Worm (Caenorhabditis elegans): ENCODE data around the gene K01A12.2.

The K01A12.2 gene

ce11 chrX:8580217-8580616 lies 32.9 kb upstream of the K01A12.2 start, which contains the start of gene F18E9.4:
Gene F18E9.4, plus strand, starts transcription at chrX:8580517.
- TF ChIP-seq grh-1 (GFP tag; IDR thresholded peaks at IDR 0.05) (no peak), ces-1 (GFP tag; optimal IDR thresholded peaks at IDR 0.05) (no peak), mab-9 (GFP tag; IDR thresholded peaks at IDR 0.05) (no peak), hpl-2 (GFP tag; optimal IDR thresholded peaks at IDR 0.05) (no peak), ztf-4 (tag; optimal IDR thresholded peaks at IDR 0.05) (no peak), lin-15B (tag; optimal IDR thresholded peaks at IDR 0.05) (no peak), mep-1 (tag; optimal IDR thresholded peaks at IDR 0.05) (no peak), lin-39 (tag; optimal IDR thresholded peaks at IDR 0.05) (no peak), nhr-85 (tag) (no peak), sptf-1 (tag; optimal IDR thresholded peaks at IDR 0.05) (no peak), snu-23 (GFP tag; optimal IDR thresholded peaks at IDR 0.05) (no peak), swsn-7 (tag; optimal IDR thresholded peaks at IDR 0.05) (no peak), ets-5 (GFP tag; IDR thresholded peaks at IDR 0.05) (no peak), unc-62 (GFP tag; optimal IDR thresholded peaks at IDR 0.05) (no peak), nhr-19 (GFP tag; conservative IDR thresholded peaks at IDR 0.05) (no peak)

DNA sequence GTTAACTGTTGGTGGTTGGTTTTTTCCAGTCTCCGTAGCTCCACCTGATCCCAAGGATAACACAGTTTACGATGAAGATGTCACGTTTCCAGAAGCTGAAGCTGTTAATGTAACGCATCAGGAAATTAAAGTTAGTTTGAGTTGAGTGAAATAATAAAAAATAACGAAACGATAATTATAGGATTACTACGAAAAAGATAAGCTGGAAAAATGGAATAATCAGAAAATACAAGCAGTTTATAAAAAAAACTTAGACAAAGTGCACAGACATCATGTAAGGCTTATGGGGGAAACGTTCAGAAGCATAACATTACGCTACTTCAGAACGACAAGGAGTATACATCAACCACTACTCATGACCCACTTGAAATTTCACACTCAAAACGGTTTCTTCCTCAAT lies 31.7 kb upstream of the K01A12.2 start, which contains the start of gene F18E9.8:
F18E9.8 (minus strand) TSS at position 101 of the 400 bp plus-strand sequence.
- no peak for TF ChIP-seq ama-1 (optimal IDR thresholded peaks at IDR 0.05)

DNA sequence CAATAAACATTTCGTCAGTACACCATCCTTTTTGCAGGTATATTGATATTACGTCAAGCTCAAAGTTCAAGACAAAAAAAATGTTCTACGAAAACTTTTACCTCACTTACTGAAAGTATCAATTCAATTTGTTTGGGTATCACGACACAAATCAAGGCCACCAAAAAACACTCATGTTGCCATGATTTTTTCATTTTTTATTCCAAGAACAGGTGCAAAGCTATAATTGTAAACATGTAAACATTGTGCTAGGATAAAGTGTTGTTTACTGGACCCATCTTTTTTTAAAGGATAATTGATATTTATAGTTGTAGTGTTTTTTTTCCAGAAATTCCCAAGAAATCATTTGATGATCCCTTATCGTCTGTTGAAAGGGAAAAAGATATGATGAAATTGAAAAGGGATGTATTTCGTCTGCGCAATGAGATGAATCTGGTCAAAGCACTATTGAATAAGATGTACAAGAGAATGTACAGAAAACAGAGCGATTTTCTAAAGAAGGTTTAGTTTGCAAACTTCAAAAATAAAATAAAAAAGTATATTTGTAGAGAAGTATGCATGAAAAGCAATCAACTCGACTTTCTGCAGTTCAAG lies 30.3 kb upstream of the K01A12.2 start:
- no peak for TF ChIP-seq elt-2 (tag; optimal IDR thresholded peaks at IDR 0.05)
- no peak for TF ChIP-seq pag-3 (tag; optimal IDR thresholded peaks at IDR 0.05; ENCODE audit: borderline replicate concordance, insufficient read depth)
- no peak for TF ChIP-seq efl-3 (GFP tag; optimal IDR thresholded peaks at IDR 0.05)
- TF ChIP-seq hpl-2 (GFP tag; optimal IDR thresholded peaks at IDR 0.05): no peak
- TF ChIP-seq nhr-84 (tag; optimal IDR thresholded peaks at IDR 0.05): no peak
- no peak for TF ChIP-seq elt-3 (tag; optimal IDR thresholded peaks at IDR 0.05)
- TF ChIP-seq nhr-19 (GFP tag; conservative IDR thresholded peaks at IDR 0.05): 0 out of 2 replicates have a peak, but pooled peaks have one; percentile 19
- TF ChIP-seq pqm-1 (tag; optimal IDR thresholded peaks at IDR 0.05): no peak
- no peak for TF ChIP-seq sup-37 (GFP tag; optimal IDR thresholded peaks at IDR 0.05)
- no peak for TF ChIP-seq lin-39 (tag; optimal IDR thresholded peaks at IDR 0.05)
- peak; percentile 41 for TF ChIP-seq nhr-20 (tag; optimal IDR thresholded peaks at IDR 0.05)
- TF ChIP-seq mab-9 (GFP tag; IDR thresholded peaks at IDR 0.05): no peak
- no peak for TF ChIP-seq sox-4 (tag; optimal IDR thresholded peaks at IDR 0.05)
- TF ChIP-seq nhr-85 (tag): peak; percentile 55
- TF ChIP-seq blmp-1 (tag; optimal IDR thresholded peaks at IDR 0.05): peak; percentile 90
- no peak for TF ChIP-seq lir-3 (tag; optimal IDR thresholded peaks at IDR 0.05; ENCODE audit: poor library complexity)
- peak; percentile 33 for TF ChIP-seq nhr-47 (tag; optimal IDR thresholded peaks at IDR 0.05)
- TF ChIP-seq unc-86 (tag; optimal IDR thresholded peaks at IDR 0.05): no peak
- TF ChIP-seq ama-1 (optimal IDR thresholded peaks at IDR 0.05): no peak
- no peak for TF ChIP-seq ztf-4 (tag; optimal IDR thresholded peaks at IDR 0.05)
- TF ChIP-seq alr-1 (tag; optimal IDR thresholded peaks at IDR 0.05; ENCODE audit: borderline replicate concordance): no peak
- TF ChIP-seq unc-98 (GFP tag; IDR thresholded peaks at IDR 0.05): no peak
- no peak for TF ChIP-seq fkh-4 (tag; optimal IDR thresholded peaks at IDR 0.05; ENCODE audit: borderline replicate concordance)
- TF ChIP-seq nhr-28 (tag; optimal IDR thresholded peaks at IDR 0.05): no peak
- no peak for TF ChIP-seq xbp-1 (tag; optimal IDR thresholded peaks at IDR 0.05)
- TF ChIP-seq C04F5.9 (tag; optimal IDR thresholded peaks at IDR 0.05): no peak
- TF ChIP-seq sptf-1 (tag; optimal IDR thresholded peaks at IDR 0.05): no peak
- TF ChIP-seq egl-27 (tag; optimal IDR thresholded peaks at IDR 0.05): no peak
- peak; percentile 86 for TF ChIP-seq hlh-4 (tag; optimal IDR thresholded peaks at IDR 0.05)
- no peak for TF ChIP-seq snu-23 (GFP tag; optimal IDR thresholded peaks at IDR 0.05)
- TF ChIP-seq tbx-2 (tag; optimal IDR thresholded peaks at IDR 0.05): no peak
- TF ChIP-seq lin-14 (GFP tag; optimal IDR thresholded peaks at IDR 0.05): peak; percentile 36
- peak; percentile 43 for TF ChIP-seq nhr-71 (tag; optimal IDR thresholded peaks at IDR 0.05)

Measured in whole organism, L1 larva.